Worm (Caenorhabditis elegans) whole organism, midembryonic: Measurements from ENCODE around the gene B0454.6.

ENCODE experiments used
- T22C8.4 ChIP-seq: fragments of 200-800 bp; sonication (Bioruptor generic); IDR thresholded peaks from 2 replicates; pipeline ENCODE4 v1.3.6; 2022; ENCODE audit warnings: missing genetic modification characterization, missing compliant biosample characterization
- cog-1 ChIP-seq: sonication (generic microtip); optimal IDR thresholded peaks from 2 replicates; lab custom pipeline; 2016; ENCODE audit warnings: missing genetic modification characterization, missing compliant biosample characterization
- flt-1 ChIP-seq: fragments of 200-800 bp; sonication (Bioruptor generic); IDR thresholded peaks from 2 replicates; pipeline ENCODE4 v1.3.6; 2022; ENCODE audit warnings: missing genetic modification characterization, missing compliant biosample characterization
- med-1 ChIP-seq: sonication (generic microtip); optimal IDR thresholded peaks from 2 replicates; lab custom pipeline; 2017; ENCODE audit warnings: missing genetic modification characterization, mild to moderate bottlenecking, missing compliant biosample characterization, antibody characterized with exemption, missing genetic modification reagents; ENCODE audit not compliant: insufficient read depth
- ref-1 ChIP-seq: fragments of 200-800 bp; sonication (Bioruptor generic); conservative IDR thresholded peaks from 2 replicates; pipeline ENCODE4 v1.3.6; 2022; ENCODE audit warnings: missing genetic modification reagents, missing genetic modification characterization, missing compliant biosample characterization
- ztf-23 ChIP-seq: fragments of 200-800 bp; sonication (Bioruptor generic); IDR thresholded peaks from 2 replicates; pipeline ENCODE4 v1.3.6; 2022; ENCODE audit warnings: missing genetic modification reagents, missing genetic modification characterization, missing compliant biosample characterization
- ztf-29 ChIP-seq: fragments of 200-800 bp; sonication (Bioruptor generic); IDR thresholded peaks from 2 replicates; pipeline ENCODE4 v1.3.6; 2022; ENCODE audit warnings: missing genetic modification reagents, missing genetic modification characterization, missing compliant biosample characterization

DNA sequence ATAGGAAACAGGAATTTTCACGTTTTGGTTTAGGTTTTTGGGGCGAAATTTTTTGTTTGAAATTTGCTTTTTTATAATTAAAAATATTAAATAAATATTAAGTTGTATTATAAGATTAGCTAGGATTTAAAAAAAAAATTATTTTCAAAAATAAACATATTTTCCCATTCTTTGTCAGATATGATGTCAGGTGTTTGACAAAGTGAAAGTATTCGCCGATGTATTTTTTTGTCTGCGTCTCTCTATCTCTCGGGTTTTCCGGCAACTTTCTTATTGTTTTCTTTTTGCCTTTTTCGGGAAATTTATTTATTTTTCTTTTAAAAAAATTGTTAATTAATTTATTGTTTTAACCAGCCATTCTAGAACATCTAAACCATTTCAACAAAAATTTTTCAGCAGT is 2.2 kb upstream of the B0454.6 start:
- TF ChIP-seq med-1 (GFP tag; lab: Kevin White, UChicago) (no peak), ztf-29 (GFP tag; lab: Robert Waterston, UW) (no peak), T22C8.4 (GFP tag; lab: Robert Waterston, UW) (no peak), cog-1 (tag; lab: Kevin White, UChicago) (no peak), ref-1 (no peak), ztf-23 (GFP tag; lab: Robert Waterston, UW) (no peak), flt-1 (GFP tag; lab: Robert Waterston, UW) (no peak)
